Worm (Caenorhabditis elegans) whole organism, young adult: ENCODE measurements around the gene snrp-3.

Source experiments
- B0261.1 ChIP-seq: sonication (generic microtip); optimal IDR thresholded peaks from 2 replicates; lab custom pipeline; 2016; ENCODE audit warnings: mild to moderate bottlenecking, missing genetic modification characterization, moderate library complexity, missing compliant biosample characterization
- ccch-3 ChIP-seq: fragments of 200-800 bp; sonication (Bioruptor generic); optimal IDR thresholded peaks from 2 replicates; lab custom pipeline; 2018; ENCODE audit warnings: mild to moderate bottlenecking, missing genetic modification characterization, missing compliant biosample characterization
- ceh-100 ChIP-seq: fragments of 200-800 bp; sonication (Bioruptor generic); IDR thresholded peaks from 2 replicates; pipeline ENCODE4 v1.3.6; 2022; ENCODE audit warnings: missing genetic modification reagents, missing genetic modification characterization, missing compliant biosample characterization
- dpl-1 ChIP-seq: fragments of 150-350 bp; optimal IDR thresholded peaks from 2 replicates; lab custom pipeline; 2014; ENCODE audit warnings: missing biosample characterization, missing genetic modification reagents, missing genetic modification characterization
- efl-1 ChIP-seq: fragments of 150-350 bp; optimal IDR thresholded peaks from 2 replicates; lab custom pipeline; 2014; ENCODE audit warnings: missing biosample characterization, missing genetic modification reagents, missing genetic modification characterization
- gei-17 ChIP-seq: fragments of 200-800 bp; sonication (Bioruptor generic); optimal IDR thresholded peaks from 2 replicates; lab custom pipeline; 2018; ENCODE audit warnings: mild to moderate bottlenecking, missing genetic modification characterization, missing compliant biosample characterization
- hmg-20 ChIP-seq: fragments of 200-800 bp; sonication (Bioruptor generic); IDR thresholded peaks from 2 replicates; pipeline ENCODE4 v1.3.6; 2022; ENCODE audit warnings: missing genetic modification reagents, missing genetic modification characterization, missing compliant biosample characterization
- unc-62 ChIP-seq: fragments of 150-350 bp; optimal IDR thresholded peaks from 2 replicates; lab custom pipeline; 2014; ENCODE audit warnings: missing biosample characterization, missing genetic modification reagents, missing genetic modification characterization

- TF ChIP-seq dpl-1 (no peak), hmg-20 (GFP tag; lab: Robert Waterston, UW) (no peak), ccch-3 (GFP tag; lab: Kevin White, UChicago) (no peak), gei-17 (GFP tag; lab: Kevin White, UChicago) (no peak), efl-1 (GFP tag; lab: Kevin White, UChicago) (no peak), B0261.1 (no peak), ceh-100 (GFP tag; lab: Robert Waterston, UW) (no peak), unc-62 (no peak)
Measured at ce11 chrIV:8705504-8705903, 17.9 kb upstream of the snrp-3 start, which contains the start of gene H23L24.4.
